Fruit fly (Drosophila melanogaster): ENCODE measurements around the gene Ask1.

The Ask1 gene

dm6 chr3R:19838925-19839601 is 40.5 kb upstream of the Ask1 start:
- TF ChIP-seq CG14655 (GFP tag; optimal IDR thresholded peaks at IDR 0.05) = no peak
- no peak for TF ChIP-seq CG17806 (tag; optimal IDR thresholded peaks at IDR 0.05)
- TF ChIP-seq CG12605 (GFP tag; IDR thresholded peaks at IDR 0.05) = no peak
- no peak for TF ChIP-seq CG15710 (tag; optimal IDR thresholded peaks at IDR 0.05)
- no peak for TF ChIP-seq CG13204 (GFP tag; optimal IDR thresholded peaks at IDR 0.05)
- no peak for TF ChIP-seq CG10348 (GFP tag; IDR thresholded peaks at IDR 0.05)
- TF ChIP-seq Pif1A (GFP tag; optimal IDR thresholded peaks at IDR 0.05) = no peak
- no peak for TF ChIP-seq rn (GFP tag; IDR thresholded peaks at IDR 0.05)
- TF ChIP-seq D1 (tag; optimal IDR thresholded peaks at IDR 0.05) = no peak
- no peak for TF ChIP-seq Pif1B (GFP tag; optimal IDR thresholded peaks at IDR 0.05)
- no peak for TF ChIP-seq CG8159 (tag; optimal IDR thresholded peaks at IDR 0.05)

- no peak for TF ChIP-seq D1 (tag; optimal IDR thresholded peaks at IDR 0.05)
- no peak for TF ChIP-seq Pif1B (GFP tag; optimal IDR thresholded peaks at IDR 0.05)
- no peak for TF ChIP-seq CG34367 (tag; optimal IDR thresholded peaks at IDR 0.05)
- TF ChIP-seq CG10348 (GFP tag; IDR thresholded peaks at IDR 0.05) = no peak
- no peak for TF ChIP-seq rn (GFP tag; IDR thresholded peaks at IDR 0.05)
- TF ChIP-seq CG8159 (tag; optimal IDR thresholded peaks at IDR 0.05) = no peak
- no peak for TF ChIP-seq fd96Ca (GFP tag; IDR thresholded peaks at IDR 0.05)
- TF ChIP-seq Snoo (tag; optimal IDR thresholded peaks at IDR 0.05) = no peak
- no peak for TF ChIP-seq EcR (GFP tag; optimal IDR thresholded peaks at IDR 0.05)
- no peak for TF ChIP-seq CG13204 (GFP tag; optimal IDR thresholded peaks at IDR 0.05)
- no peak for TF ChIP-seq CG9948 (tag; optimal IDR thresholded peaks at IDR 0.05)
Observed at dm6 chr3R:19840545-19840944, 39.0 kb upstream of the Ask1 start, which contains the start of gene CG31459. CG31459 (plus strand) TSS chr3R:19840845.

- TF ChIP-seq EcR (GFP tag; optimal IDR thresholded peaks at IDR 0.05) (no peak), CG10348 (GFP tag; IDR thresholded peaks at IDR 0.05) (no peak), gl (tag; optimal IDR thresholded peaks at IDR 0.05) (no peak), fd96Ca (GFP tag; IDR thresholded peaks at IDR 0.05) (no peak), CG4496 (GFP tag; IDR thresholded peaks at IDR 0.05) (no peak), rn (GFP tag; IDR thresholded peaks at IDR 0.05) (no peak), CG8301 (tag; optimal IDR thresholded peaks at IDR 0.05) (no peak), Ets98B (GFP tag; IDR thresholded peaks at IDR 0.05) (no peak), CG17806 (tag; optimal IDR thresholded peaks at IDR 0.05) (no peak), CG15710 (tag; optimal IDR thresholded peaks at IDR 0.05) (no peak), CG34367 (tag; optimal IDR thresholded peaks at IDR 0.05) (no peak), CG14655 (GFP tag; optimal IDR thresholded peaks at IDR 0.05) (no peak), CG8159 (tag; optimal IDR thresholded peaks at IDR 0.05) (no peak), Snoo (tag; optimal IDR thresholded peaks at IDR 0.05) (no peak), Pif1B (GFP tag; optimal IDR thresholded peaks at IDR 0.05) (no peak)
Observed at dm6 chr3R:19843888-19844287, 35.6 kb upstream of the Ask1 start.

DNA sequence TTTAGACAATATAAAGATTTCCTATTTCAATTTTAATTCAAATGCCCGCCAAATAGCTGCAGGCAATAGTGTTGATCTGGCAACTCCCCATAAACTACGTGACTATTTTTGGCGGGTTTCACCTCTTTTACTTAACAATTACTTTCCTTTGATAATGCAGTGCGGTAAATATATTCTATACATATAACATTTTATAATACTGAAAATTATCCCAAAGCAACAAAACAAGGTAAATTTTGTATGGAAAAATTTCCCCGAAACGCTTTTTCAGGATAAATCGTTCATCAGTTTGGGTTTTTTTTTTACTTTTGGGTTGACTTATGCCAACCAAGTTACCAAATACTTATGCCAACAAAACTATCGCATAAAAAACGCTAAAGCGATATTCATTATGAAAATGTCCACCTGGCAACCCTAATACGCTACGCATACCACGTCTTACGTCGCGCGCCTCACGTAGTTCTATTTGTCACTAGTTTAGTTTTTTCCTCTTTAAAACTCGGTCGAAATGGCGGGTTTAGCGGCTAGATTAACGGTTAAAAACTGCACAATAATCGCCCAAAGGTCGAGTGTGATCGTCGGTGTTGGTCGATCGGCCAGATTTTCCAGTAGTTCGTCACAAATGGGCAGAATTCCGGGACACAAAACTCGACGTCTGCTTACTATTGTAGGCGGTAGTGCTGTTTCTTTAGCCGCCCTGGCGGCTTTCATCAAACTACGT is 32.5 kb upstream of the Ask1 start, which contains the start of gene MICU3:
Gene MICU3, plus strand, starts transcription at position 442 of the 721 bp plus-strand sequence.
- TF ChIP-seq CG12605 (GFP tag; IDR thresholded peaks at IDR 0.05) (no peak), CG17806 (tag; optimal IDR thresholded peaks at IDR 0.05) (no peak), CG32121 (GFP tag; IDR thresholded peaks at IDR 0.05) (0 out of 2 replicates have a peak, but pooled peaks have one; percentile 29), D1 (tag; optimal IDR thresholded peaks at IDR 0.05) (peak; percentile 53), CG4496 (GFP tag; IDR thresholded peaks at IDR 0.05) (peak; percentile 58; the same call in 2 of the 3 replicates), Ets98B (GFP tag; IDR thresholded peaks at IDR 0.05) (peak; percentile 51; the same call in 1 of the 2 replicates), fd96Ca (GFP tag; IDR thresholded peaks at IDR 0.05) (peak; percentile 53; the same call in 2 of the 3 replicates)

dm6 chr3R:19847591-19848256 is 31.8 kb upstream of the Ask1 start:
- no peak for TF ChIP-seq Pif1B (GFP tag; optimal IDR thresholded peaks at IDR 0.05)
- no peak for TF ChIP-seq CG8301 (tag; optimal IDR thresholded peaks at IDR 0.05)
- no peak for TF ChIP-seq CG15710 (tag; optimal IDR thresholded peaks at IDR 0.05)
- TF ChIP-seq EcR (GFP tag; optimal IDR thresholded peaks at IDR 0.05) = no peak
- TF ChIP-seq CG12605 (GFP tag; IDR thresholded peaks at IDR 0.05) = peak; percentile 27; the same call in 1 of the 2 replicates
- TF ChIP-seq fd96Ca (GFP tag; IDR thresholded peaks at IDR 0.05) = no peak
- no peak for TF ChIP-seq CG4496 (GFP tag; IDR thresholded peaks at IDR 0.05)

DNA sequence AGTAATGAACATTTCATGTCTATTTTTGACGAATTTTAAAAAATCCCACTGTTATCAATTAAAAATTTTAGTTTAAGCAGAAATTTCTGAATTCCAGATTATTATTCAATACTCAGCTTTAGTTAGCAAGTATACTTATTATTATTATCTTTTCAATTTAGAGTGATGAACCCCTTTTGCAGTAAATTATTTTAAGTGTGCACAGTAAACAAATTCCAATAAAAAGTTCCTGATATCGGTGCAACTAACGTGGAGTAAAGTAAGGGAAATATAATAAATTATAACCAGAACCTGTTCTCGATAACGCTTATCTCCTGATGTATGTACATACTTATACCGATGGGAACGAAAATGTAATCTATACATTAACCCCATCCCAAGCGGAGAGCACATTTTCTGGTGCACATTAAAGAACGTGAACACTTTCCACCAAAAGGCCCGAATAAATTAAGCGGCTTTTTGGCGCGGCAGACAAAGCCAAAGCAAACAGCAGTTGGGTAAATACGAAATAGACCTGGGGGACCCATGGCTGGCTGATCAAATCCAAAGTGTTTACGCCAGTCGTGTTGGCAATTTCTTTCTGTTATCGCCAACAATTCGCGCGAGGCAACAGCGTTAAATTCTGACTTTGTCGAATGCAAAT is 21.4 kb upstream of the Ask1 start:
- no peak for TF ChIP-seq CG15710 (tag; optimal IDR thresholded peaks at IDR 0.05)
- TF ChIP-seq EcR (GFP tag; optimal IDR thresholded peaks at IDR 0.05) = no peak
- TF ChIP-seq Pif1B (GFP tag; optimal IDR thresholded peaks at IDR 0.05) = no peak
- TF ChIP-seq fd96Ca (GFP tag; IDR thresholded peaks at IDR 0.05) = no peak
- TF ChIP-seq CG4496 (GFP tag; IDR thresholded peaks at IDR 0.05) = no peak
- TF ChIP-seq CG8301 (tag; optimal IDR thresholded peaks at IDR 0.05) = no peak
- TF ChIP-seq CG12605 (GFP tag; IDR thresholded peaks at IDR 0.05) = no peak
- TF ChIP-seq rn (GFP tag; IDR thresholded peaks at IDR 0.05) = no peak
- TF ChIP-seq D1 (tag; optimal IDR thresholded peaks at IDR 0.05) = no peak
- TF ChIP-seq CG13204 (GFP tag; optimal IDR thresholded peaks at IDR 0.05) = no peak
- no peak for TF ChIP-seq CG8159 (tag; optimal IDR thresholded peaks at IDR 0.05)
- no peak for TF ChIP-seq Pif1A (GFP tag; optimal IDR thresholded peaks at IDR 0.05)
- TF ChIP-seq CG32121 (GFP tag; IDR thresholded peaks at IDR 0.05) = no peak
- no peak for TF ChIP-seq CG34367 (tag; optimal IDR thresholded peaks at IDR 0.05)
- no peak for TF ChIP-seq CG14655 (GFP tag; optimal IDR thresholded peaks at IDR 0.05)
- no peak for TF ChIP-seq Snoo (tag; optimal IDR thresholded peaks at IDR 0.05)
- TF ChIP-seq Ets98B (GFP tag; IDR thresholded peaks at IDR 0.05) = no peak
- TF ChIP-seq gl (tag; optimal IDR thresholded peaks at IDR 0.05) = no peak

Measured in whole organism, pupa.